1 fruit fly cellular context compared by ENCODE assay signal in the genomic region with DNA sequence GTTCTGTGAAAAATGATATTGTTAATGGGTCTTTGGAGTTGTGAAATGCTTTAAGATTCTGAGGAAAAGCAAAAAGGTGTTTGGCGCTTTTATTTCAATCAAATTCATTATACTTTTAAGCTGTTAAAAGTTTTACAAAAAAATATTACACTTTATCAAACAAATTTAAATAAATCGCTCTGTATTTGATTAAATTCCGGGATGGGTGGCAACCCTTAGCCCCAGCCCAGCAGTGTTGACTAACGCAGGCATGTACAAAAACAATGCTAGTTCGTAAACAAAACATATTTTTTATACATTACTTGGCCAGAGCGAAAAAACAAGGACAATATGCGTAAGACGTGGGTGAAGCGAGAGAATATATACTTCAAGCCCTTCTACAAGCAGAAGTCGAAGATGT.
TF ChIP-seq lines count a peak whose summit lies in the region.

A gene (plus strand): TSS at position 228 of the 400 bp plus-strand sequence.

TF ChIP-seq in whole organism, embryonic, 481 proteins besides CTCF, POLR2A, EP300 and RAD21 (continued from another document):
- no peak for TF ChIP-seq chinmo (GFP tag; IDR thresholded peaks at IDR 0.05; lab: Robert Waterston, UW; ENCODE audit: partially characterized antibody)
- TF ChIP-seq CG16813 (GFP tag; IDR thresholded peaks at IDR 0.05; lab: Robert Waterston, UW; ENCODE audit: partially characterized antibody) = no peak
- TF ChIP-seq CG10543 (GFP tag; optimal IDR thresholded peaks at IDR 0.05; lab: Kevin White, UChicago) = peak; percentile 78
- peak; percentile 36 for TF ChIP-seq tap (tag; optimal IDR thresholded peaks at IDR 0.05; lab: Kevin White, UChicago)
- peak; percentile 74 for TF ChIP-seq vfl (GFP tag; optimal IDR thresholded peaks at IDR 0.05; lab: Kevin White, UChicago)
- peak; percentile 47 for TF ChIP-seq sima (GFP tag; optimal IDR thresholded peaks at IDR 0.05; lab: Kevin White, UChicago)
- TF ChIP-seq CG17612 (GFP tag; IDR thresholded peaks at IDR 0.05; lab: Robert Waterston, UW) = no peak
- TF ChIP-seq rib (GFP tag; IDR thresholded peaks at IDR 0.05; lab: Robert Waterston, UW) = 0 out of 2 replicates have a peak, but pooled peaks have one; percentile 11
- no peak for TF ChIP-seq CG8281 (tag; optimal IDR thresholded peaks at IDR 0.05; lab: Kevin White, UChicago)
- no peak for TF ChIP-seq CG10321 (GFP tag; IDR thresholded peaks at IDR 0.05; lab: Robert Waterston, UW)
- peak; percentile 45 for TF ChIP-seq gcm2 (GFP tag; optimal IDR thresholded peaks at IDR 0.05; lab: Kevin White, UChicago)
- no peak for TF ChIP-seq Nf-YA (GFP tag; IDR thresholded peaks at IDR 0.05; lab: Robert Waterston, UW)
- TF ChIP-seq ind (GFP tag; optimal IDR thresholded peaks at IDR 0.05; lab: Kevin White, UChicago) = peak; percentile 52
- no peak for TF ChIP-seq CG6791 (GFP tag; IDR thresholded peaks at IDR 0.05; lab: Robert Waterston, UW; ENCODE audit: partially characterized antibody)
- no peak for TF ChIP-seq CG32767 (GFP tag; IDR thresholded peaks at IDR 0.05; lab: Robert Waterston, UW)
- TF ChIP-seq CG6854 (GFP tag; optimal IDR thresholded peaks at IDR 0.05; lab: Kevin White, UChicago) = no peak
- peak; percentile 8 for TF ChIP-seq CG1529 (GFP tag; optimal IDR thresholded peaks at IDR 0.05; lab: Kevin White, UChicago)
- no peak for TF ChIP-seq wek (GFP tag; optimal IDR thresholded peaks at IDR 0.05; lab: Kevin White, UChicago)
- peak; percentile 81 for TF ChIP-seq CG34376 (GFP tag; optimal IDR thresholded peaks at IDR 0.05; lab: Kevin White, UChicago)
- TF ChIP-seq CG11085 (GFP tag; IDR thresholded peaks at IDR 0.05; lab: Robert Waterston, UW) = no peak
- TF ChIP-seq CG10267 (tag; optimal IDR thresholded peaks at IDR 0.05; lab: Kevin White, UChicago) = peak; percentile 95
- TF ChIP-seq Camta (GFP tag; optimal IDR thresholded peaks at IDR 0.05; lab: Kevin White, UChicago) = peak; percentile 48
- TF ChIP-seq croc (GFP tag; conservative IDR thresholded peaks at IDR 0.05; lab: Robert Waterston, UW) = no peak
- no peak for TF ChIP-seq CG11093 (GFP tag; IDR thresholded peaks at IDR 0.05; lab: Robert Waterston, UW)
- TF ChIP-seq dysf (GFP tag; IDR thresholded peaks at IDR 0.05; lab: Robert Waterston, UW) = peak; percentile 50; the same call in 1 of the 3 replicates
- peak; percentile 64 for TF ChIP-seq chn (GFP tag; optimal IDR thresholded peaks at IDR 0.05; lab: Kevin White, UChicago)
- TF ChIP-seq ash1 (GFP tag; optimal IDR thresholded peaks at IDR 0.05; lab: Kevin White, UChicago) = peak; percentile 21
- peak; percentile 48 for TF ChIP-seq CG18262 (tag; optimal IDR thresholded peaks at IDR 0.05; lab: Kevin White, UChicago)
- peak; percentile 51; the same call in 1 of the 2 replicates for TF ChIP-seq ara (GFP tag; IDR thresholded peaks at IDR 0.05; lab: Robert Waterston, UW)
- peak; percentile 65 for TF ChIP-seq sug (tag; optimal IDR thresholded peaks at IDR 0.05; lab: Kevin White, UChicago)
- no peak for TF ChIP-seq NC2α (GFP tag; optimal IDR thresholded peaks at IDR 0.05; lab: Kevin White, UChicago)
- peak; percentile 62 for TF ChIP-seq Side (GFP tag; optimal IDR thresholded peaks at IDR 0.05; lab: Kevin White, UChicago)
- no peak for TF ChIP-seq Adf1 (GFP tag; IDR thresholded peaks at IDR 0.05; lab: Robert Waterston, UW)
- TF ChIP-seq CG2199 (GFP tag; IDR thresholded peaks at IDR 0.05; lab: Robert Waterston, UW) = 0 out of 3 replicates have a peak, but pooled peaks have one; percentile 32
- TF ChIP-seq tna (GFP tag; IDR thresholded peaks at IDR 0.05; lab: Robert Waterston, UW; ENCODE audit: partially characterized antibody) = no peak
- TF ChIP-seq CG4328 (GFP tag; optimal IDR thresholded peaks at IDR 0.05; lab: Kevin White, UChicago) = peak; percentile 55
- peak; percentile 55 for TF ChIP-seq CG10209 (GFP tag; optimal IDR thresholded peaks at IDR 0.05; lab: Kevin White, UChicago)
- peak; percentile 55 for TF ChIP-seq CG4424 (GFP tag; optimal IDR thresholded peaks at IDR 0.05; lab: Kevin White, UChicago)
- TF ChIP-seq Sry-β (GFP tag; optimal IDR thresholded peaks at IDR 0.05; lab: Kevin White, UChicago) = no peak
- no peak for TF ChIP-seq Hr39 (optimal IDR thresholded peaks at IDR 0.05; lab: Kevin White, UChicago)
- TF ChIP-seq Drgx (GFP tag; IDR thresholded peaks at IDR 0.05; lab: Robert Waterston, UW) = no peak
- no peak; the same call in 1 of the 2 replicates for TF ChIP-seq Ada2b (GFP tag; IDR thresholded peaks at IDR 0.05; lab: Robert Waterston, UW)
- peak; percentile 17 for TF ChIP-seq CG2202 (tag; optimal IDR thresholded peaks at IDR 0.05; lab: Kevin White, UChicago)
- no peak for TF ChIP-seq CG4282 (GFP tag; optimal IDR thresholded peaks at IDR 0.05; lab: Kevin White, UChicago)
- TF ChIP-seq CG16815 (GFP tag; optimal IDR thresholded peaks at IDR 0.05; lab: Kevin White, UChicago) = no peak
- TF ChIP-seq amos (GFP tag; IDR thresholded peaks at IDR 0.05; lab: Robert Waterston, UW; ENCODE audit: partially characterized antibody) = no peak
- TF ChIP-seq CG34224 (GFP tag; IDR thresholded peaks at IDR 0.05; lab: Robert Waterston, UW; ENCODE audit: partially characterized antibody) = peak; percentile 24; the same call in 1 of the 3 replicates
- TF ChIP-seq Ets65A (GFP tag; lab: Kevin White, UChicago) = peak; percentile 89
- TF ChIP-seq Dref (GFP tag; IDR thresholded peaks at IDR 0.05; lab: Robert Waterston, UW) = no peak
- peak; percentile 56; the same call in 1 of the 2 replicates for TF ChIP-seq lmd (GFP tag; IDR thresholded peaks at IDR 0.05; lab: Robert Waterston, UW)
- peak; percentile 52; the same call in 1 of the 2 replicates for TF ChIP-seq CG11247 (GFP tag; IDR thresholded peaks at IDR 0.05; lab: Robert Waterston, UW)
- TF ChIP-seq MTF-1 (GFP tag; optimal IDR thresholded peaks at IDR 0.05; lab: Kevin White, UChicago; ENCODE audit: borderline replicate concordance) = no peak
- peak; percentile 37; the same call in 2 of the 3 replicates for TF ChIP-seq tgo (GFP tag; IDR thresholded peaks at IDR 0.05; lab: Robert Waterston, UW)
- TF ChIP-seq CG6654 (GFP tag; optimal IDR thresholded peaks at IDR 0.05; lab: Kevin White, UChicago) = no peak
- TF ChIP-seq CG4854 (GFP tag; optimal IDR thresholded peaks at IDR 0.05; lab: Kevin White, UChicago) = peak; percentile 68
- TF ChIP-seq Hr3 (GFP tag; optimal IDR thresholded peaks at IDR 0.05; lab: Kevin White, UChicago) = peak; percentile 52
- peak; percentile 45 for TF ChIP-seq nmo (GFP tag; optimal IDR thresholded peaks at IDR 0.05; lab: Kevin White, UChicago)
- TF ChIP-seq Aef1 (GFP tag; IDR thresholded peaks at IDR 0.05; lab: Robert Waterston, UW) = peak; percentile 84
- peak; percentile 9 for TF ChIP-seq CG17186 (GFP tag; optimal IDR thresholded peaks at IDR 0.05; lab: Kevin White, UChicago)
- TF ChIP-seq salm (tag; optimal IDR thresholded peaks at IDR 0.05; lab: Kevin White, UChicago) = no peak
- peak; percentile 81 for TF ChIP-seq CG15514 (GFP tag; optimal IDR thresholded peaks at IDR 0.05; lab: Kevin White, UChicago)
- TF ChIP-seq hbn (GFP tag; IDR thresholded peaks at IDR 0.05; lab: Robert Waterston, UW; ENCODE audit: partially characterized antibody) = no peak
- peak; percentile 74 for TF ChIP-seq Meics (GFP tag; optimal IDR thresholded peaks at IDR 0.05; lab: Kevin White, UChicago)
- peak; percentile 92 for TF ChIP-seq MBD-R2 (GFP tag; IDR thresholded peaks at IDR 0.05; lab: Robert Waterston, UW)
- TF ChIP-seq disco-r (GFP tag; optimal IDR thresholded peaks at IDR 0.05; lab: Kevin White, UChicago) = no peak
- TF ChIP-seq dmrt11E (tag; optimal IDR thresholded peaks at IDR 0.05; lab: Kevin White, UChicago) = peak; percentile 30
- 0 out of 2 replicates have a peak, but pooled peaks have one; percentile 8 for TF ChIP-seq Taf1 (GFP tag; IDR thresholded peaks at IDR 0.05; lab: Robert Waterston, UW)
- no peak for TF ChIP-seq so (GFP tag; IDR thresholded peaks at IDR 0.05; lab: Robert Waterston, UW)
- TF ChIP-seq CG6765 (GFP tag; optimal IDR thresholded peaks at IDR 0.05; lab: Kevin White, UChicago) = peak; percentile 20
- no peak for TF ChIP-seq Dll (GFP tag; IDR thresholded peaks at IDR 0.05; lab: Robert Waterston, UW; ENCODE audit: partially characterized antibody)
- peak; percentile 65 for TF ChIP-seq CG8290 (GFP tag; optimal IDR thresholded peaks at IDR 0.05; lab: Kevin White, UChicago)
- peak in 1 of 2 experiments; percentile 81 for TF ChIP-seq CG8290 (tag; optimal IDR thresholded peaks at IDR 0.05; lab: Kevin White, UChicago)
- peak; percentile 44 for TF ChIP-seq Ptx1 (GFP tag; IDR thresholded peaks at IDR 0.05; lab: Robert Waterston, UW)
- TF ChIP-seq CG13894 (tag; optimal IDR thresholded peaks at IDR 0.05; lab: Kevin White, UChicago) = peak; percentile 67
- TF ChIP-seq CG3726 (GFP tag; IDR thresholded peaks at IDR 0.05; lab: Robert Waterston, UW) = no peak
- peak; percentile 77 for TF ChIP-seq Rfx (GFP tag; IDR thresholded peaks at IDR 0.05; lab: Robert Waterston, UW)
- peak; percentile 56 for TF ChIP-seq org-1 (GFP tag; optimal IDR thresholded peaks at IDR 0.05; lab: Kevin White, UChicago)
- no peak for TF ChIP-seq CG31224 (GFP tag; IDR thresholded peaks at IDR 0.05; lab: Robert Waterston, UW)
- TF ChIP-seq lov (optimal IDR thresholded peaks at IDR 0.05; lab: Kevin White, UChicago) = no peak
- TF ChIP-seq lov (GFP tag; IDR thresholded peaks at IDR 0.05; lab: Robert Waterston, UW) = no peak
- TF ChIP-seq E2f2 (GFP tag; IDR thresholded peaks at IDR 0.05; lab: Robert Waterston, UW) = peak; percentile 83
- TF ChIP-seq otp (GFP tag; IDR thresholded peaks at IDR 0.05; lab: Robert Waterston, UW) = no peak
- peak; percentile 44 for TF ChIP-seq nerfin-1 (tag; optimal IDR thresholded peaks at IDR 0.05; lab: Kevin White, UChicago)
- TF ChIP-seq dan (GFP tag; IDR thresholded peaks at IDR 0.05; lab: Robert Waterston, UW) = no peak
- TF ChIP-seq CG17568 (GFP tag; optimal IDR thresholded peaks at IDR 0.05; lab: Kevin White, UChicago) = no peak
- peak; percentile 60 for TF ChIP-seq NC2β (GFP tag; optimal IDR thresholded peaks at IDR 0.05; lab: Kevin White, UChicago)
- no peak for TF ChIP-seq Trl (optimal IDR thresholded peaks at IDR 0.05; lab: Kevin White, UChicago)
- peak; percentile 72 for TF ChIP-seq Trl (GFP tag; optimal IDR thresholded peaks at IDR 0.05; lab: Kevin White, UChicago)
- no peak for TF ChIP-seq CG16779 (GFP tag; IDR thresholded peaks at IDR 0.05; lab: Robert Waterston, UW)
- TF ChIP-seq hkb (optimal IDR thresholded peaks at IDR 0.05; lab: Kevin White, UChicago) = no peak
- peak; percentile 59 for TF ChIP-seq hkb (GFP tag; IDR thresholded peaks at IDR 0.05; lab: Robert Waterston, UW)
- peak; percentile 63 for TF ChIP-seq Myb (GFP tag; optimal IDR thresholded peaks at IDR 0.05; lab: Kevin White, UChicago)
- TF ChIP-seq pita (GFP tag; optimal IDR thresholded peaks at IDR 0.05; lab: Kevin White, UChicago) = no peak
- TF ChIP-seq CG7745 (tag; optimal IDR thresholded peaks at IDR 0.05; lab: Kevin White, UChicago) = no peak
- 0 out of 2 replicates have a peak, but pooled peaks have one; percentile 32 for TF ChIP-seq sisA (GFP tag; IDR thresholded peaks at IDR 0.05; lab: Robert Waterston, UW)
- TF ChIP-seq CG13123 (GFP tag; optimal IDR thresholded peaks at IDR 0.05; lab: Kevin White, UChicago) = no peak
- no peak for TF ChIP-seq fru (optimal IDR thresholded peaks at IDR 0.05; lab: Kevin White, UChicago)
- TF ChIP-seq fd3F (GFP tag; optimal IDR thresholded peaks at IDR 0.05; lab: Kevin White, UChicago) = peak; percentile 65
- TF ChIP-seq CG1792 (GFP tag; optimal IDR thresholded peaks at IDR 0.05; lab: Kevin White, UChicago) = peak; percentile 20
- peak; percentile 49 for TF ChIP-seq Antp (GFP tag; optimal IDR thresholded peaks at IDR 0.05; lab: Kevin White, UChicago)
- peak; percentile 68 for TF ChIP-seq CG1647 (GFP tag; optimal IDR thresholded peaks at IDR 0.05; lab: Kevin White, UChicago)
- peak; percentile 43; the same call in 1 of the 2 replicates for TF ChIP-seq ranshi (GFP tag; IDR thresholded peaks at IDR 0.05; lab: Robert Waterston, UW)
- no peak for TF ChIP-seq ham (GFP tag; IDR thresholded peaks at IDR 0.05; lab: Robert Waterston, UW)
- TF ChIP-seq Hsf (GFP tag; optimal IDR thresholded peaks at IDR 0.05; lab: Kevin White, UChicago) = peak; percentile 56
- TF ChIP-seq CG2129 (GFP tag; IDR thresholded peaks at IDR 0.05; lab: Robert Waterston, UW; ENCODE audit: partially characterized antibody) = no peak
- TF ChIP-seq ci (GFP tag; IDR thresholded peaks at IDR 0.05; lab: Robert Waterston, UW) = peak; percentile 65
- no peak for TF ChIP-seq CG31388 (GFP tag; optimal IDR thresholded peaks at IDR 0.05; lab: Kevin White, UChicago)
- TF ChIP-seq eve (GFP tag; optimal IDR thresholded peaks at IDR 0.05; lab: Kevin White, UChicago) = no peak
- no peak for TF ChIP-seq Spps (tag; optimal IDR thresholded peaks at IDR 0.05; lab: Kevin White, UChicago)
- no peak for TF ChIP-seq Gsc (GFP tag; IDR thresholded peaks at IDR 0.05; lab: Robert Waterston, UW)
- TF ChIP-seq Atf-2 (GFP tag; optimal IDR thresholded peaks at IDR 0.05; lab: Kevin White, UChicago) = peak; percentile 64
- TF ChIP-seq CkIIα-i1 (GFP tag; IDR thresholded peaks at IDR 0.05; lab: Robert Waterston, UW) = no peak
- TF ChIP-seq bbx (GFP tag; IDR thresholded peaks at IDR 0.05; lab: Robert Waterston, UW; ENCODE audit: partially characterized antibody) = no peak
- TF ChIP-seq CG4360 (GFP tag; IDR thresholded peaks at IDR 0.05; lab: Robert Waterston, UW) = peak; percentile 45; the same call in 1 of the 2 replicates
- no peak for TF ChIP-seq D (optimal IDR thresholded peaks at IDR 0.05; lab: Kevin White, UChicago)
- TF ChIP-seq D (GFP tag; optimal IDR thresholded peaks at IDR 0.05; lab: Kevin White, UChicago) = peak; percentile 30
- TF ChIP-seq CG30431 (GFP tag; optimal IDR thresholded peaks at IDR 0.05; lab: Kevin White, UChicago) = no peak
- TF ChIP-seq CG4404 (GFP tag; IDR thresholded peaks at IDR 0.05; lab: Robert Waterston, UW) = no peak
- TF ChIP-seq phol (tag; optimal IDR thresholded peaks at IDR 0.05; lab: Kevin White, UChicago) = peak; percentile 50
- TF ChIP-seq CG4730 (GFP tag; IDR thresholded peaks at IDR 0.05; lab: Robert Waterston, UW) = no peak; the same call in 1 of the 2 replicates
- no peak for TF ChIP-seq CG1024 (GFP tag; IDR thresholded peaks at IDR 0.05; lab: Robert Waterston, UW)
- peak; percentile 5 for TF ChIP-seq Hey (tag; optimal IDR thresholded peaks at IDR 0.05; lab: Kevin White, UChicago)
- peak; percentile 85 for TF ChIP-seq CG3847 (GFP tag; IDR thresholded peaks at IDR 0.05; lab: Robert Waterston, UW)
- no peak for TF ChIP-seq Jarid2 (GFP tag; optimal IDR thresholded peaks at IDR 0.05; lab: Kevin White, UChicago)
- peak; percentile 85 for TF ChIP-seq gro (GFP tag; optimal IDR thresholded peaks at IDR 0.05; lab: Kevin White, UChicago)
